Fruit fly (Drosophila melanogaster): Measurements from ENCODE around the gene cpo.
A peak's percentile ranks its signal among the peaks of the same experiment; 100 is the strongest.

Gene cpo

dm6 chr3R:17919108-17919882, at the start of gene cpo (continued):
- TF ChIP-seq CG14965 (GFP tag; optimal IDR thresholded peaks at IDR 0.05; ENCODE audit: borderline replicate concordance) = peak; percentile 18
- TF ChIP-seq Atf6 (GFP tag; IDR thresholded peaks at IDR 0.05) = peak; percentile 82
- peak; percentile 87 for TF ChIP-seq Lhr (GFP tag; optimal IDR thresholded peaks at IDR 0.05)
- peak; percentile 68 for TF ChIP-seq CG18262 (tag; optimal IDR thresholded peaks at IDR 0.05)
- peak in 1 of 2 experiments; percentile 11 for TF ChIP-seq eve (GFP tag; optimal IDR thresholded peaks at IDR 0.05)
- TF ChIP-seq dmrt99B (tag; optimal IDR thresholded peaks at IDR 0.05) = peak; percentile 74
- TF ChIP-seq Meics (GFP tag; optimal IDR thresholded peaks at IDR 0.05) = peak; percentile 96
- TF ChIP-seq kah (GFP tag; optimal IDR thresholded peaks at IDR 0.05) = peak; percentile 79
- peak; percentile 83 for TF ChIP-seq seq (GFP tag; IDR thresholded peaks at IDR 0.05)
- TF ChIP-seq CG1024 (GFP tag; IDR thresholded peaks at IDR 0.05) = peak; percentile 86
- peak; percentile 92 for TF ChIP-seq CG13775 (GFP tag; optimal IDR thresholded peaks at IDR 0.05)
- TF ChIP-seq abd-A (tag; optimal IDR thresholded peaks at IDR 0.05) = peak; percentile 98
- peak; percentile 76 for TF ChIP-seq CG11504 (tag; optimal IDR thresholded peaks at IDR 0.05)
- TF ChIP-seq phol (tag; optimal IDR thresholded peaks at IDR 0.05) = peak; percentile 87
- TF ChIP-seq CG4730 (GFP tag; IDR thresholded peaks at IDR 0.05) = peak; percentile 65
- TF ChIP-seq Hmr (GFP tag; optimal IDR thresholded peaks at IDR 0.05) = peak; percentile 96
- TF ChIP-seq kay (GFP tag; optimal IDR thresholded peaks at IDR 0.05) = no peak
- no peak for TF ChIP-seq inv (GFP tag; IDR thresholded peaks at IDR 0.05; ENCODE audit: partially characterized antibody)
- TF ChIP-seq Aef1 (GFP tag; IDR thresholded peaks at IDR 0.05) = peak; percentile 58; the same call in 2 of the 3 replicates
- TF ChIP-seq mirr (GFP tag; optimal IDR thresholded peaks at IDR 0.05) = peak; percentile 96
- TF ChIP-seq CG15011 (GFP tag; optimal IDR thresholded peaks at IDR 0.05) = peak; percentile 77
- peak; percentile 97 for TF ChIP-seq stwl (tag; optimal IDR thresholded peaks at IDR 0.05)
- TF ChIP-seq E2f2 (GFP tag; IDR thresholded peaks at IDR 0.05) = peak; percentile 69
- TF ChIP-seq scrt (GFP tag; optimal IDR thresholded peaks at IDR 0.05) = peak; percentile 88
- peak; percentile 65; the same call in 1 of the 2 replicates for TF ChIP-seq CG14667 (GFP tag; IDR thresholded peaks at IDR 0.05)
- TF ChIP-seq CG33213 (GFP tag; optimal IDR thresholded peaks at IDR 0.05) = peak; percentile 85
- TF ChIP-seq stc (GFP tag; IDR thresholded peaks at IDR 0.05) = peak; percentile 91
- peak; percentile 73 for TF ChIP-seq Usf (GFP tag; optimal IDR thresholded peaks at IDR 0.05)
- no peak for TF ChIP-seq CG6791 (GFP tag; IDR thresholded peaks at IDR 0.05; ENCODE audit: partially characterized antibody)
- TF ChIP-seq CG7963 (GFP tag; IDR thresholded peaks at IDR 0.05; ENCODE audit: partially characterized antibody) = no peak
- peak; percentile 92 for TF ChIP-seq otp (GFP tag; IDR thresholded peaks at IDR 0.05)
- TF ChIP-seq CG2120 (GFP tag; optimal IDR thresholded peaks at IDR 0.05) = peak; percentile 57
- peak; percentile 85 for TF ChIP-seq sima (GFP tag; optimal IDR thresholded peaks at IDR 0.05)
- peak; percentile 97 for TF ChIP-seq HLHmδ (GFP tag; optimal IDR thresholded peaks at IDR 0.05)
- peak; percentile 60 for TF ChIP-seq CG4820 (GFP tag; optimal IDR thresholded peaks at IDR 0.05)
- peak; percentile 69 to 77 for TF ChIP-seq chif (GFP tag; optimal IDR thresholded peaks at IDR 0.05)
- TF ChIP-seq NfI (GFP tag; optimal IDR thresholded peaks at IDR 0.05) = peak; percentile 98
- peak; percentile 90 for TF ChIP-seq CG17568 (GFP tag; optimal IDR thresholded peaks at IDR 0.05)
- peak; percentile 32 for TF ChIP-seq exex (tag; optimal IDR thresholded peaks at IDR 0.05)
- TF ChIP-seq CG17802 (tag; optimal IDR thresholded peaks at IDR 0.05) = peak; percentile 90
- no peak for TF ChIP-seq Eip74EF (GFP tag; optimal IDR thresholded peaks at IDR 0.05)
- peak; percentile 40; the same call in 1 of the 2 replicates for TF ChIP-seq cas (GFP tag; IDR thresholded peaks at IDR 0.05)
- TF ChIP-seq unc-4 (GFP tag; IDR thresholded peaks at IDR 0.05; ENCODE audit: partially characterized antibody) = no peak
- peak; percentile 64 for TF ChIP-seq CG12769 (tag; optimal IDR thresholded peaks at IDR 0.05)
- TF ChIP-seq ERR (GFP tag; optimal IDR thresholded peaks at IDR 0.05) = peak; percentile 9
- peak; percentile 79 for TF ChIP-seq CG8388 (GFP tag; optimal IDR thresholded peaks at IDR 0.05)
- peak; percentile 86 for TF ChIP-seq CG11723 (GFP tag; optimal IDR thresholded peaks at IDR 0.05)
- TF ChIP-seq Camta (GFP tag; optimal IDR thresholded peaks at IDR 0.05) = peak; percentile 63

All from whole organism, embryonic.